Worm (Caenorhabditis elegans) whole organism, L4/young adult: ENCODE data around the gene T01C8.2.

Source experiments
- W03F9.2 ChIP-seq: fragments of 150-350 bp; optimal IDR thresholded peaks from 2 replicates; lab custom pipeline; 2014; ENCODE audit warnings: missing biosample characterization, missing genetic modification characterization
- dao-5 ChIP-seq: sonication (generic microtip); optimal IDR thresholded peaks from 2 replicates; lab custom pipeline; 2016; ENCODE audit warnings: missing genotype, missing genetic modification characterization, moderate library complexity, missing compliant biosample characterization
- him-1 ChIP-seq: sonication (generic microtip); optimal IDR thresholded peaks from 2 replicates; lab custom pipeline; 2016; ENCODE audit warnings: missing genotype, missing genetic modification reagents, missing genetic modification characterization, missing compliant biosample characterization

The T01C8.2 gene

ce11 chrX:16786021-16786488 lies at the start of gene T01C8.2:
Gene T01C8.2 (plus strand): TSS chrX:16786438.
- TF ChIP-seq W03F9.2 (tag; lab: Kevin White, UChicago) (no peak), him-1 (tag; lab: Kevin White, UChicago) (no peak), dao-5 (no peak)

ce11 chrX:16737478-16737877 lies 48.8 kb upstream of the T01C8.2 start:
- TF ChIP-seq him-1 (tag; lab: Kevin White, UChicago) (no peak), dao-5 (no peak), W03F9.2 (tag; lab: Kevin White, UChicago) (no peak)

- TF ChIP-seq W03F9.2 (tag; lab: Kevin White, UChicago) (no peak), dao-5 (no peak), him-1 (tag; lab: Kevin White, UChicago) (no peak)
These were observed 41.3 kb upstream of the T01C8.2 start, which contains the start of gene C10E2.2 for ce11 chrX:16744940-16745339. Gene C10E2.2 (plus strand): TSS chrX:16745240.

- no peak for TF ChIP-seq him-1 (tag; lab: Kevin White, UChicago)
These were observed 34.0 kb upstream of the T01C8.2 start for ce11 chrX:16752196-16752595.

- TF ChIP-seq W03F9.2 (tag; lab: Kevin White, UChicago) (no peak), him-1 (tag; lab: Kevin White, UChicago) (no peak), dao-5 (no peak)
These were observed 31.8 kb upstream of the T01C8.2 start, which contains the start of gene C10E2.5 for ce11 chrX:16754474-16754873. Gene C10E2.5 (minus strand): TSS chrX:16754574.

- TF ChIP-seq W03F9.2 (tag; lab: Kevin White, UChicago) (no peak), dao-5 (no peak), him-1 (tag; lab: Kevin White, UChicago) (no peak)
These were observed 23.7 kb upstream of the T01C8.2 start, which contains the start of gene C10E2.1 for ce11 chrX:16762529-16762928. Gene C10E2.1 (plus strand): TSS chrX:16762829.

ce11 chrX:16770398-16770797 lies 15.8 kb upstream of the T01C8.2 start, which contains the start of gene mct-6:
Gene mct-6 (minus strand): TSS chrX:16770498.
- TF ChIP-seq W03F9.2 (tag; lab: Kevin White, UChicago): no peak
- no peak for TF ChIP-seq dao-5
- TF ChIP-seq him-1 (tag; lab: Kevin White, UChicago): no peak

ce11 chrX:16770919-16771318 lies 15.3 kb upstream of the T01C8.2 start:
- TF ChIP-seq dao-5 (no peak), him-1 (tag; lab: Kevin White, UChicago) (no peak), W03F9.2 (tag; lab: Kevin White, UChicago) (no peak)

- TF ChIP-seq dao-5 (no peak), him-1 (tag; lab: Kevin White, UChicago) (no peak)
These were observed 14.0 kb upstream of the T01C8.2 start for ce11 chrX:16772112-16772731.

- TF ChIP-seq W03F9.2 (tag; lab: Kevin White, UChicago) (no peak), dao-5 (no peak), him-1 (tag; lab: Kevin White, UChicago) (no peak)
These were observed 12.8 kb upstream of the T01C8.2 start for ce11 chrX:16773421-16773820.

ce11 chrX:16775335-16775835 lies 10.9 kb upstream of the T01C8.2 start:
- TF ChIP-seq dao-5 (no peak), W03F9.2 (tag; lab: Kevin White, UChicago) (no peak), him-1 (tag; lab: Kevin White, UChicago) (no peak)

- TF ChIP-seq dao-5: no peak
- no peak for TF ChIP-seq W03F9.2 (tag; lab: Kevin White, UChicago)
- no peak for TF ChIP-seq him-1 (tag; lab: Kevin White, UChicago)
These were observed 3.4 kb upstream of the T01C8.2 start, which contains the start of gene T01C8.3 for ce11 chrX:16782797-16783259. Gene T01C8.3 (minus strand): TSS chrX:16783209.

- no peak for TF ChIP-seq him-1 (tag; lab: Kevin White, UChicago)
- TF ChIP-seq dao-5: no peak
- TF ChIP-seq W03F9.2 (tag; lab: Kevin White, UChicago): no peak
These were observed 2.2 kb upstream of the T01C8.2 start for ce11 chrX:16784038-16784437.

- no peak for TF ChIP-seq W03F9.2 (tag; lab: Kevin White, UChicago)
- no peak for TF ChIP-seq dao-5
- no peak for TF ChIP-seq him-1 (tag; lab: Kevin White, UChicago)
These were observed 914 bp downstream of the T01C8.2 start for ce11 chrX:16787152-16787551.
